Worm (Caenorhabditis elegans): ENCODE measurements around the gene W06G6.9.

Gene W06G6.9

DNA sequence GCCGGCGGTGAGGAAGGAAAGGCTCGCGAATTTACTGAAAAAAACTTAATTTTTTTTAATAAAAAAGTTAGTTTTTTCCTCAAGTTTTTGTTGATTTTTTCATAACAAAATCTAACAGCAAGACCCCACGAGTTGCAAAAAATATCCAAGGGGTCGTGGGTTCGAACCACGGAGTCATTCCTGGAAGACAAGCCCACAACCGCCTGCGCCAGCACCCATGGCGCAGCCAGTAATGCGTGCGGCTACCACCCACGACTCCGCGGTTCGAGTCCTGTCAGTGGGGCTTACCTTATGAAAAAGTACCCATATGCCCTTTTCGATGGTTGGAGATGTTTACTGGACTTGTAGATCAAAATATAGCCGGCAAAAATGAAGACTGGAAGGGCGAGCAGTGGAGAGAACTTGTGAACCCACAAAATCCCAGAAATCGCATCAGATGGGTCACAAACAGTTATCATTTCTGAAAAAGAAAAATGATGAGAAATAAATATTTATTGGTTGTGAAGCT is 23.5 kb downstream of the W06G6.9 start, which contains the start of gene Y70C5A.2:
Y70C5A.2 (minus strand) TSS at position 458 of the 508 bp plus-strand sequence.
- TF ChIP-seq ceh-30 (tag; optimal IDR thresholded peaks at IDR 0.05), result no peak
- TF ChIP-seq ceh-6 (GFP tag; optimal IDR thresholded peaks at IDR 0.05), result no peak
- peak; percentile 82 for TF ChIP-seq pag-3 (tag; optimal IDR thresholded peaks at IDR 0.05; ENCODE audit: borderline replicate concordance)
- TF ChIP-seq nhr-11 (tag; optimal IDR thresholded peaks at IDR 0.05), result no peak
- TF ChIP-seq Y22D7AL.16 (tag; optimal IDR thresholded peaks at IDR 0.05), result no peak

DNA sequence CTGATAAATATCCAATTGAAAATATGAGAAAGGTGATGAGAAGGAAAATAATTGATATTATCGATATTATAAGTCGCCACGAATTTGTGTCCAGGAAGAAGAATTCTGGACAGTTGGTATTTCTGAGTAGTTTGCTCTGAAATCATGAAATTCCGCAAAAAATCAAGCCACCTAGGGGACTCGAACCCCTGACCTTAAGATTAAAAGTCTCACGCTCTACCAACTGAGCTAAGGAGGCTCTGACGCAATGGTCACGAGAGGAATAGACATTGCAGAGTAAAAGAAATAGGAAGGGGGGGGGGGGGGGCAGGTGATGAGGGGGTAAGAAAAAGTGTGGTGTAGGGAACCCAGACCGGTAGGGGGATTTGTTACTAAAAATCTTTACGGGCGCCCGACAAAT is 24.4 kb downstream of the W06G6.9 start:
- TF ChIP-seq lim-6 (tag; optimal IDR thresholded peaks at IDR 0.05), result no peak
- no peak for TF ChIP-seq Y22D7AL.16 (tag; optimal IDR thresholded peaks at IDR 0.05)
- no peak for TF ChIP-seq F13H6.1 (tag; optimal IDR thresholded peaks at IDR 0.05)
- TF ChIP-seq pha-4 (tag; optimal IDR thresholded peaks at IDR 0.05), result no peak
- TF ChIP-seq elt-2 (tag; optimal IDR thresholded peaks at IDR 0.05), result peak; percentile 26
- TF ChIP-seq dve-1 (tag; optimal IDR thresholded peaks at IDR 0.05), result no peak
- TF ChIP-seq che-1 (tag; optimal IDR thresholded peaks at IDR 0.05), result no peak
- TF ChIP-seq lin-11 (tag; optimal IDR thresholded peaks at IDR 0.05), result peak; percentile 45
- TF ChIP-seq zip-5 (tag; optimal IDR thresholded peaks at IDR 0.05), result no peak
- no peak for TF ChIP-seq dmd-4 (tag; optimal IDR thresholded peaks at IDR 0.05; ENCODE audit: borderline replicate concordance)
- TF ChIP-seq unc-42 (tag; optimal IDR thresholded peaks at IDR 0.05), result no peak
- no peak for TF ChIP-seq ceh-9 (tag; optimal IDR thresholded peaks at IDR 0.05)
- no peak for TF ChIP-seq sox-4 (tag; optimal IDR thresholded peaks at IDR 0.05)
- peak; percentile 57 for TF ChIP-seq ceh-6 (GFP tag; optimal IDR thresholded peaks at IDR 0.05)
- no peak for TF ChIP-seq elt-4 (tag; optimal IDR thresholded peaks at IDR 0.05)
- TF ChIP-seq pag-3 (tag; optimal IDR thresholded peaks at IDR 0.05; ENCODE audit: borderline replicate concordance), result no peak
- TF ChIP-seq pat-9 (tag; optimal IDR thresholded peaks at IDR 0.05), result peak; percentile 24
- TF ChIP-seq hlh-8 (tag; optimal IDR thresholded peaks at IDR 0.05), result no peak
- TF ChIP-seq rnt-1 (tag; optimal IDR thresholded peaks at IDR 0.05), result no peak
- no peak for TF ChIP-seq ahr-1 (tag; optimal IDR thresholded peaks at IDR 0.05)
- no peak for TF ChIP-seq ama-1 (optimal IDR thresholded peaks at IDR 0.05)
- no peak for TF ChIP-seq ceh-45 (GFP tag; IDR thresholded peaks at IDR 0.05)
- no peak for TF ChIP-seq pha-2 (tag; optimal IDR thresholded peaks at IDR 0.05)
- no peak for TF ChIP-seq sdc-2 (tag; optimal IDR thresholded peaks at IDR 0.05)
- TF ChIP-seq ref-2 (tag; optimal IDR thresholded peaks at IDR 0.05), result no peak
- TF ChIP-seq eyg-1 (tag; optimal IDR thresholded peaks at IDR 0.05), result no peak
- peak; percentile 56 for TF ChIP-seq ttx-3 (tag; optimal IDR thresholded peaks at IDR 0.05)

DNA sequence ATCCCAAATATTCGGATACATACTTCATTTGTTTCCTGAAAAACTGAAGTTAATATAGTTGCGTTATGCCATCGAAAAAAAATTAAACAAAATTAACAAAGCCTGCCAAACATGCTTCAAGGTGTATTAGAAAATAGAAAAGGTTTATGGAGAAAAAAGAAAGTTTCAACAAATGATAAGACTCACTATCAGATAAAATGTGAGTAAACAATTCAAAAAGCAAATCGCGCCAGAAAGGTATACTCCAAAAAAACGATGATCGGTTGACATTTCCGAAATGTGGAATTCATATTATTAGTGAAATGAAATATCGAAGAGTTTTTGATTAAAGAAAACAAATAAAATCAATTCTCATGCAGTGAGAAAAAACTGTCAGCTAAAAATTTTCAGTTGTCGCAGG is 25.4 kb downstream of the W06G6.9 start, which contains the start of gene Y70C5A.3:
Y70C5A.3 (minus strand) TSS at position 50 of the 400 bp plus-strand sequence.
- TF ChIP-seq mec-3 (tag; optimal IDR thresholded peaks at IDR 0.05; ENCODE audit: borderline replicate concordance) (no peak), ceh-18 (tag; optimal IDR thresholded peaks at IDR 0.05) (no peak)

DNA sequence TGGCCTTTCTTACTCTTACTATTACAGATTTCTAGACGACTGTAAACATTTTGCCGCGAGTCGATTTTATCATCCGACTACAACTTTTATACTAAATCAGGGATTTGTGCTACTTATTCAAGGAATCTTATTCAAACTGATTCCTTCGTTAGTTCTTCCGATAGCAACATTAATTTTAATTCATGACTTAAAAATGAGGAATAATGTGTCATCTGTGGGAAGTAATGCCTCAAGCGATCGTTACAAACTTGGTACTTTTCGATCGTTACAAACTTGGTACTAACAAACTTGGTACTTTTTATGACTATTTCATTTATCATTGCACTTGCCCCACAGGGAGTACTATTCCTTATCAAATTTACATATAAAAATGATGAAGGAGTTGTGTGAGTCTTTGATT is 28.8 kb downstream of the W06G6.9 start, which contains the start of gene Y70C5A.4:
Y70C5A.4 (plus strand) TSS at position 301 of the 400 bp plus-strand sequence.
- TF ChIP-seq unc-86 (tag; optimal IDR thresholded peaks at IDR 0.05), result no peak
- no peak for TF ChIP-seq ref-2 (tag; optimal IDR thresholded peaks at IDR 0.05)
- no peak for TF ChIP-seq unc-3 (GFP tag; conservative IDR thresholded peaks at IDR 0.05)
- TF ChIP-seq unc-3 (tag; optimal IDR thresholded peaks at IDR 0.05), result no peak
- no peak for TF ChIP-seq ceh-24 (tag; optimal IDR thresholded peaks at IDR 0.05)
- TF ChIP-seq mec-3 (tag; optimal IDR thresholded peaks at IDR 0.05; ENCODE audit: borderline replicate concordance), result no peak

DNA sequence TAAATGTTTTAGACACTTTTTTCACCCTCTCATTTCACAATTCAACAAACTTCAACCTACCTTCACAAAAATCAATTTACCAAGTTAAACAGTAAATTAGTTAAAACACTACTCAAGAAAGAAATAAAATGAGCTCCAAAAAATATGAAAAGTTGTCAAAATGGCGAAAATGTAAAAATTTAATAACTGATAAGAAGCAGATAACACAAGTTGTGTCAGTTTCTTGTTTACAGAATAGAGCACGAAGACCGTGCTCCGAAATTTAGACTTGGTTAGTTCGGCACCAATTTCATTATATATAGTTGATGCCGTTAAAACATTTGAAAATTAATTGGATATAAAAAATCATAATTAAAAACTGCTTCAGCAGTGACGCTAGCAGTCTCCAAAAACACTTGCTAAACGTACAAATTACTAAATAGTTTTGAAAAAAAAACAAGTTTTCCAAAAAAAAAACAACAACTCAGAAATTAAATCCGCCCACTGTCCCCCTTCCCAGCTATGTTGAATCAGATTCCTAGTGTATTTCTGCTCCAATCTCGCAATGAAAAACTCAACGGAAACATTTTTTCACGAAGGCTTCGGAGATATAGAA is 35.4 kb downstream of the W06G6.9 start, which contains the start of gene srw-54:
srw-54 (plus strand) TSS at position 545 of the 595 bp plus-strand sequence.
- TF ChIP-seq unc-86 (tag; optimal IDR thresholded peaks at IDR 0.05) (no peak), sox-2 (GFP tag; IDR thresholded peaks at IDR 0.05) (no peak), madf-2 (tag; optimal IDR thresholded peaks at IDR 0.05) (no peak), F13H6.1 (tag; optimal IDR thresholded peaks at IDR 0.05) (no peak), K02D7.2 (tag; optimal IDR thresholded peaks at IDR 0.05) (no peak), unc-42 (tag; optimal IDR thresholded peaks at IDR 0.05) (no peak), ceh-30 (tag; optimal IDR thresholded peaks at IDR 0.05) (no peak), hlh-6 (tag; optimal IDR thresholded peaks at IDR 0.05) (no peak), ceh-45 (GFP tag; IDR thresholded peaks at IDR 0.05) (no peak)

Measured in whole organism, late embryonic.